Fruit fly (Drosophila melanogaster) Kc167 (cell line): ENCODE data around the gene cu.

Experiments
- Sin3A ChIP-seq: fragments of >200 bp; optimal IDR thresholded peaks from 2 replicates; lab custom pipeline; 2018; ENCODE audit warnings: missing external identifiers
- insv ChIP-seq: fragments of >200 bp; optimal IDR thresholded peaks from 3 replicates; lab custom pipeline; 2018; ENCODE audit warnings: missing external identifiers
- psq ChIP-seq: fragments of >200 bp; optimal IDR thresholded peaks from 2 replicates; lab custom pipeline; 2017; ENCODE audit warnings: missing external identifiers

DNA sequence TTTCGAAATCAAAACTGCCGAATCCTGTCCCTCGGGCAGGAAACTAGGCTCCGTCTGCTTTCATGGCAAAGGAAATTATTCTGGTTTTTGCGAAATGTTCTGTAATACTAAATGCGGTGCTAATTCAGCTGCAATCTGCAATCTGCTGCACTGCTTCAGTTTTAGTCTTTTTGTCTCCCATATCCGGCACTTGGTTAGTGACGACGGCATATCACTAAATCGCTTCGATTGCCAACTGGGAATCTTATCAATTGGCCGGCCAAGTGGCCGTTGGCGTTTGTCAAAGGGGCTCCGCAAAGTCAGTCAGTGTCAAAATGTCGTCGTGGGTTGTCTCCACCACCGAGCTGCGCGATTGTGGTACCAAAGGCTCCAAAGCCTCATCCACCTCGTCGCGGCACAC lies 1.6 kb upstream of the cu start, which contains the start of gene CG18577:
- TF ChIP-seq psq (lab: Kevin White, UChicago) = no peak
- no peak for TF ChIP-seq Sin3A (lab: Kevin White, UChicago)
- no peak for TF ChIP-seq insv
